Worm (Caenorhabditis elegans) whole organism, L1 larva: ENCODE results near the gene nhr-100.

Experiments used
- C04F5.9 ChIP-seq: sonication (generic microtip); optimal IDR thresholded peaks from 2 replicates; lab custom pipeline; 2016; ENCODE audit warnings: missing genetic modification characterization, missing compliant biosample characterization
- C16A3.4 ChIP-seq: fragments of 150-350 bp; optimal IDR thresholded peaks from 2 replicates; lab custom pipeline; 2014; ENCODE audit warnings: missing biosample characterization, missing genetic modification characterization
- F16B12.6 ChIP-seq: fragments of 150-350 bp; optimal IDR thresholded peaks from 2 replicates; lab custom pipeline; 2014; ENCODE audit warnings: missing biosample characterization, missing genetic modification characterization
- Y116A8C.19 ChIP-seq: sonication (generic microtip); optimal IDR thresholded peaks from 2 replicates; lab custom pipeline; 2016; ENCODE audit warnings: missing compliant biosample characterization, missing genetic modification characterization, borderline replicate concordance
- aha-1 ChIP-seq: fragments of 150-350 bp; optimal IDR thresholded peaks from 2 replicates; lab custom pipeline; 2014; ENCODE audit warnings: missing biosample characterization, missing genetic modification characterization
- aly-2 ChIP-seq: fragments of 150-350 bp; optimal IDR thresholded peaks from 2 replicates; lab custom pipeline; 2014; ENCODE audit warnings: missing biosample characterization, missing genetic modification characterization
- ama-1 ChIP-seq: fragments of 150-350 bp; optimal IDR thresholded peaks from 2 replicates; lab custom pipeline; 2014
- blmp-1 ChIP-seq: fragments of 150-350 bp; optimal IDR thresholded peaks from 2 replicates; lab custom pipeline; 2014; ENCODE audit warnings: missing biosample characterization, missing genetic modification characterization
- ceh-63 ChIP-seq: fragments of 200-800 bp; sonication (Bioruptor generic); optimal IDR thresholded peaks from 2 replicates; lab custom pipeline; 2018; ENCODE audit warnings: mild to moderate bottlenecking, missing genetic modification characterization, missing compliant biosample characterization
- ceh-8 ChIP-seq: fragments of 200-800 bp; sonication (Bioruptor generic); optimal IDR thresholded peaks from 2 replicates; lab custom pipeline; 2018; ENCODE audit warnings: mild to moderate bottlenecking, missing genetic modification characterization, moderate library complexity, missing compliant biosample characterization
- ceh-82 ChIP-seq, 3 experiments: fragments of 150-350 bp in 1 of 3; sonication (generic microtip) in 2 of 3; optimal IDR thresholded peaks; 2 replicates each; lab custom pipeline; 2014 to 2017; ENCODE audit warnings: missing biosample characterization in 3 of 3, missing genetic modification characterization in 3 of 3
- ceh-88 ChIP-seq: fragments of 200-800 bp; sonication (Bioruptor generic); IDR thresholded peaks from 2 replicates; pipeline ENCODE4 v1.3.6; 2022; ENCODE audit warnings: missing genetic modification characterization, missing compliant biosample characterization
- ceh-90 ChIP-seq: sonication (generic microtip); optimal IDR thresholded peaks from 2 replicates; lab custom pipeline; 2016; ENCODE audit warnings: missing genetic modification characterization, missing compliant biosample characterization
- ces-1 ChIP-seq: fragments of 150-350 bp; optimal IDR thresholded peaks from 2 replicates; lab custom pipeline; 2014; ENCODE audit warnings: missing biosample characterization, missing genetic modification reagents, missing genetic modification characterization
- dpl-1 ChIP-seq, 3 experiments: fragments of 150-350 bp in 2 of 3; sonication (generic microtip) in 1 of 3; optimal IDR thresholded peaks; 2 replicates each; lab custom pipeline; 2014 to 2017; ENCODE audit warnings: missing biosample characterization in 3 of 3, missing genetic modification characterization in 3 of 3, missing genetic modification reagents in 3 of 3
- dsc-1 ChIP-seq: sonication (generic microtip); optimal IDR thresholded peaks from 2 replicates; lab custom pipeline; 2016; ENCODE audit warnings: mild to moderate bottlenecking, missing genetic modification characterization, missing compliant biosample characterization
- efl-3 ChIP-seq: fragments of 200-800 bp; sonication (Bioruptor generic); optimal IDR thresholded peaks from 2 replicates; lab custom pipeline; 2018; ENCODE audit warnings: mild to moderate bottlenecking, missing genetic modification characterization, missing compliant biosample characterization
- egl-13 ChIP-seq: sonication (generic microtip); optimal IDR thresholded peaks from 2 replicates; lab custom pipeline; 2016; ENCODE audit warnings: missing genotype, missing genetic modification reagents, missing genetic modification characterization, missing compliant biosample characterization
- egl-27 ChIP-seq, 2 experiments: fragments of 150-350 bp in 1 of 2; sonication (generic microtip); optimal IDR thresholded peaks; 3 replicates each; lab custom pipeline; 2017 to 2018; ENCODE audit warnings: missing biosample characterization in 2 of 2, missing genetic modification characterization in 2 of 2, missing genetic modification reagents in 2 of 2
- elt-3 ChIP-seq, 6 experiments: fragments of 150-350 bp in 1 of 6; sonication (generic microtip); optimal IDR thresholded peaks; 2 replicates each; lab custom pipeline; 2017 to 2018; ENCODE audit warnings: missing biosample characterization in 6 of 6, missing genetic modification characterization in 6 of 6, inconsistent platforms in 1 of 6
- fkh-10 ChIP-seq: sonication (generic microtip); optimal IDR thresholded peaks from 2 replicates; lab custom pipeline; 2017; ENCODE audit warnings: missing biosample characterization, missing genetic modification reagents, missing genetic modification characterization
- fkh-4 ChIP-seq: sonication (generic microtip); optimal IDR thresholded peaks from 2 replicates; lab custom pipeline; 2016; ENCODE audit warnings: missing compliant biosample characterization, missing genetic modification characterization, borderline replicate concordance
- grh-1 ChIP-seq: fragments of 200-800 bp; sonication (Bioruptor generic); IDR thresholded peaks from 2 replicates; pipeline ENCODE4 v1.3.6; 2022; ENCODE audit warnings: missing genetic modification reagents, missing genetic modification characterization, missing compliant biosample characterization
- hlh-4 ChIP-seq: sonication (generic microtip); optimal IDR thresholded peaks from 2 replicates; lab custom pipeline; 2016; ENCODE audit warnings: mild to moderate bottlenecking, missing genetic modification characterization, missing compliant biosample characterization
- hpl-2 ChIP-seq: fragments of 150-350 bp; optimal IDR thresholded peaks from 2 replicates; lab custom pipeline; 2014; ENCODE audit warnings: missing biosample characterization, missing genetic modification reagents, missing genetic modification characterization
- isw-1 ChIP-seq: fragments of 200-800 bp; sonication (Bioruptor generic); IDR thresholded peaks from 2 replicates; pipeline ENCODE4 v1.3.6; 2022; ENCODE audit warnings: missing genetic modification characterization, missing compliant biosample characterization
- jun-1 ChIP-seq: fragments of 150-350 bp; optimal IDR thresholded peaks from 2 replicates; lab custom pipeline; 2014; ENCODE audit warnings: missing biosample characterization, missing genetic modification reagents, missing genetic modification characterization
- lin-14 ChIP-seq: fragments of 200-800 bp; sonication (Bioruptor generic); optimal IDR thresholded peaks from 2 replicates; lab custom pipeline; 2018; ENCODE audit warnings: mild to moderate bottlenecking, missing genetic modification characterization, moderate library complexity, missing compliant biosample characterization
- lin-15B ChIP-seq: fragments of 150-350 bp; sonication (generic microtip); optimal IDR thresholded peaks from 3 replicates; lab custom pipeline; 2014; ENCODE audit warnings: missing biosample characterization, missing genetic modification characterization
- lin-39 ChIP-seq: fragments of 150-350 bp; optimal IDR thresholded peaks from 2 replicates; lab custom pipeline; 2014; ENCODE audit warnings: missing biosample characterization, missing genetic modification reagents, missing genetic modification characterization
- lir-3 ChIP-seq: sonication (generic microtip); optimal IDR thresholded peaks from 2 replicates; lab custom pipeline; 2016; ENCODE audit warnings: mild to moderate bottlenecking, missing genetic modification characterization, moderate library complexity, missing compliant biosample characterization; ENCODE audit not compliant: poor library complexity
- mdl-1 ChIP-seq, 2 experiments: fragments of 150-350 bp; optimal IDR thresholded peaks; 2 replicates each; lab custom pipeline; 2014 to 2017; ENCODE audit warnings: missing biosample characterization in 2 of 2, missing genetic modification characterization in 2 of 2, inconsistent platforms in 1 of 2
- mep-1 ChIP-seq: fragments of 150-350 bp; optimal IDR thresholded peaks from 2 replicates; lab custom pipeline; 2014; ENCODE audit warnings: missing biosample characterization, missing genetic modification characterization
- nhr-12 ChIP-seq: sonication (generic microtip); optimal IDR thresholded peaks from 2 replicates; lab custom pipeline; 2017; ENCODE audit warnings: missing biosample characterization, missing genetic modification characterization
- nhr-20 ChIP-seq: sonication (generic microtip); optimal IDR thresholded peaks from 2 replicates; lab custom pipeline; 2016; ENCODE audit warnings: mild to moderate bottlenecking, missing genetic modification characterization, missing compliant biosample characterization
- nhr-28 ChIP-seq: fragments of 150-350 bp; optimal IDR thresholded peaks from 2 replicates; lab custom pipeline; 2014; ENCODE audit warnings: missing biosample characterization, missing genetic modification characterization
- nhr-71 ChIP-seq: sonication (generic microtip); optimal IDR thresholded peaks from 2 replicates; lab custom pipeline; 2016; ENCODE audit warnings: mild to moderate bottlenecking, missing genetic modification characterization, moderate library complexity, missing compliant biosample characterization
- nhr-76 ChIP-seq: sonication (generic microtip); optimal IDR thresholded peaks from 2 replicates; lab custom pipeline; 2017; ENCODE audit warnings: missing biosample characterization, missing genetic modification characterization
- nhr-77 ChIP-seq: fragments of 150-350 bp; optimal IDR thresholded peaks from 2 replicates; lab custom pipeline; 2014; ENCODE audit warnings: missing biosample characterization, missing genetic modification characterization
- pag-3 ChIP-seq: sonication (generic microtip); optimal IDR thresholded peaks from 2 replicates; lab custom pipeline; 2017; ENCODE audit warnings: missing genetic modification characterization, mild to moderate bottlenecking, missing compliant biosample characterization, antibody characterized with exemption, borderline replicate concordance; ENCODE audit not compliant: insufficient read depth
- skn-1 ChIP-seq: fragments of 150-350 bp; optimal IDR thresholded peaks from 2 replicates; lab custom pipeline; 2014; ENCODE audit warnings: missing biosample characterization, missing genetic modification characterization
- snu-23 ChIP-seq: sonication (generic microtip); optimal IDR thresholded peaks from 2 replicates; lab custom pipeline; 2016; ENCODE audit warnings: missing genetic modification characterization, missing compliant biosample characterization
- sox-4 ChIP-seq: sonication (generic microtip); optimal IDR thresholded peaks from 2 replicates; lab custom pipeline; 2016; ENCODE audit warnings: missing genetic modification characterization, missing compliant biosample characterization
- sptf-1 ChIP-seq: fragments of 150-350 bp; optimal IDR thresholded peaks from 2 replicates; lab custom pipeline; 2014; ENCODE audit warnings: missing biosample characterization, missing genetic modification characterization
- sup-37 ChIP-seq: fragments of 200-800 bp; sonication (Bioruptor generic); optimal IDR thresholded peaks from 2 replicates; lab custom pipeline; 2018; ENCODE audit warnings: mild to moderate bottlenecking, missing genetic modification characterization, missing compliant biosample characterization
- tlp-1 ChIP-seq: fragments of 150-350 bp; optimal IDR thresholded peaks from 2 replicates; lab custom pipeline; 2014; ENCODE audit warnings: missing biosample characterization, missing genetic modification characterization
- unc-130 ChIP-seq: fragments of 150-350 bp; optimal IDR thresholded peaks from 2 replicates; lab custom pipeline; 2017; ENCODE audit warnings: missing biosample characterization, missing genetic modification characterization, inconsistent platforms
- unc-30 ChIP-seq: sonication (generic microtip); optimal IDR thresholded peaks from 2 replicates; lab custom pipeline; 2017; ENCODE audit warnings: missing biosample characterization, missing genetic modification characterization
- unc-62 ChIP-seq: fragments of 150-350 bp; optimal IDR thresholded peaks from 2 replicates; lab custom pipeline; 2014; ENCODE audit warnings: missing biosample characterization, missing genetic modification reagents, missing genetic modification characterization
- vab-15 ChIP-seq: sonication (generic microtip); optimal IDR thresholded peaks from 2 replicates; lab custom pipeline; 2017; ENCODE audit warnings: missing genotype, mild to moderate bottlenecking, missing genetic modification characterization, missing compliant biosample characterization
- xbp-1 ChIP-seq: sonication (generic microtip); optimal IDR thresholded peaks from 2 replicates; lab custom pipeline; 2016; ENCODE audit warnings: missing genetic modification characterization, missing compliant biosample characterization
- zag-1 ChIP-seq: fragments of 150-350 bp; optimal IDR thresholded peaks from 2 replicates; lab custom pipeline; 2014; ENCODE audit warnings: missing biosample characterization, missing genetic modification characterization
- ztf-11 ChIP-seq, 2 experiments: sonication (generic microtip); optimal IDR thresholded peaks; 2 replicates each; lab custom pipeline; 2016 to 2017; ENCODE audit warnings: missing genetic modification characterization in 2 of 2, missing biosample characterization in 1 of 2, missing compliant biosample characterization in 1 of 2
- ztf-4 ChIP-seq: fragments of 150-350 bp; optimal IDR thresholded peaks from 2 replicates; lab custom pipeline; 2014; ENCODE audit warnings: missing biosample characterization, missing genetic modification characterization

nhr-100 gene

ce11 chrIV:9718396-9718795, 10.1 kb upstream of the nhr-100 start:
- TF ChIP-seq aly-2 (tag; lab: Kevin White, UChicago), result peak; percentile 32
- no peak for TF ChIP-seq ama-1 (lab: Kevin White, UChicago)
- no peak for TF ChIP-seq zag-1 (tag; lab: Kevin White, UChicago)
- TF ChIP-seq lin-14 (GFP tag; lab: Kevin White, UChicago), result peak; percentile 93
- no peak for TF ChIP-seq sptf-1 (tag; lab: Kevin White, UChicago)
- TF ChIP-seq tlp-1, result no peak
- no peak for TF ChIP-seq F16B12.6
- no peak for TF ChIP-seq vab-15
- peak in 2 of 3 experiments; percentile 48 to 53 for TF ChIP-seq ceh-82 (tag; optimal IDR thresholded peaks at IDR 0.05; lab: Kevin White, UChicago)
- peak; percentile 87 for TF ChIP-seq blmp-1
- TF ChIP-seq hpl-2 (GFP tag; lab: Kevin White, UChicago), result no peak
- TF ChIP-seq lin-15B (tag; lab: Kevin White, UChicago), result peak; percentile 22
- TF ChIP-seq snu-23 (GFP tag; lab: Kevin White, UChicago), result peak; percentile 91
- peak; percentile 78 for TF ChIP-seq jun-1
- TF ChIP-seq Y116A8C.19, result no peak
- TF ChIP-seq grh-1 (GFP tag; lab: Robert Waterston, UW), result no peak
- no peak; the same call in 1 of the 2 replicates for TF ChIP-seq isw-1
- peak; percentile 73 for TF ChIP-seq C16A3.4 (tag; lab: Kevin White, UChicago)
- TF ChIP-seq unc-62 (GFP tag; lab: Kevin White, UChicago), result no peak
- TF ChIP-seq dsc-1 (tag; lab: Kevin White, UChicago), result peak; percentile 62
- peak; percentile 40 to 52 for TF ChIP-seq egl-27 (tag; optimal IDR thresholded peaks at IDR 0.05; lab: Kevin White, UChicago)
- TF ChIP-seq ztf-11 (tag; optimal IDR thresholded peaks at IDR 0.05; lab: Kevin White, UChicago), result no peak
- no peak for TF ChIP-seq ceh-63 (GFP tag; lab: Kevin White, UChicago)
- peak in 1 of 2 experiments; percentile 72 for TF ChIP-seq mdl-1 (tag; optimal IDR thresholded peaks at IDR 0.05; lab: Kevin White, UChicago)
- no peak for TF ChIP-seq efl-3
- TF ChIP-seq sup-37 (GFP tag; lab: Kevin White, UChicago), result no peak
- TF ChIP-seq ztf-4 (tag; lab: Kevin White, UChicago), result peak; percentile 41
- TF ChIP-seq dpl-1 (GFP tag; optimal IDR thresholded peaks at IDR 0.05; lab: Kevin White, UChicago), result peak in 2 of 3 experiments; percentile 0 to 40
- TF ChIP-seq lin-39 (tag; lab: Kevin White, UChicago), result no peak
- TF ChIP-seq sox-4 (tag; lab: Kevin White, UChicago), result no peak
- TF ChIP-seq mep-1 (tag; lab: Kevin White, UChicago), result peak; percentile 48
- TF ChIP-seq C04F5.9 (tag; lab: Kevin White, UChicago), result no peak
- TF ChIP-seq ceh-88, result no peak
- no peak for TF ChIP-seq ceh-8 (GFP tag; lab: Kevin White, UChicago)
- no peak for TF ChIP-seq nhr-76
- no peak for TF ChIP-seq egl-13 (tag; lab: Kevin White, UChicago)
- TF ChIP-seq nhr-12 (tag; lab: Kevin White, UChicago), result no peak
- peak; percentile 60 for TF ChIP-seq xbp-1 (tag; lab: Kevin White, UChicago)
- TF ChIP-seq nhr-20 (tag; lab: Kevin White, UChicago), result peak; percentile 88
- peak; percentile 20 for TF ChIP-seq pag-3 (tag; lab: Kevin White, UChicago)
- TF ChIP-seq lir-3, result no peak
- TF ChIP-seq ces-1 (GFP tag; lab: Kevin White, UChicago), result no peak
- TF ChIP-seq nhr-28, result no peak
- TF ChIP-seq unc-30 (tag; lab: Kevin White, UChicago), result no peak
- TF ChIP-seq nhr-71 (tag; lab: Kevin White, UChicago), result peak; percentile 90
- no peak for TF ChIP-seq fkh-10
- TF ChIP-seq elt-3 (tag; optimal IDR thresholded peaks at IDR 0.05; lab: Kevin White, UChicago), result peak in 2 of 6 experiments; percentile 15 to 62
- TF ChIP-seq aha-1 (tag; lab: Kevin White, UChicago), result peak; percentile 24
- TF ChIP-seq skn-1 (tag; lab: Kevin White, UChicago), result peak; percentile 33
- TF ChIP-seq nhr-77, result peak; percentile 51
- TF ChIP-seq fkh-4, result no peak
- no peak for TF ChIP-seq ceh-90 (tag; lab: Kevin White, UChicago)
- peak; percentile 73 for TF ChIP-seq unc-130 (tag; lab: Kevin White, UChicago)
- TF ChIP-seq hlh-4 (tag; lab: Kevin White, UChicago), result no peak
